Fruit fly (Drosophila melanogaster) whole organism, pupa: ENCODE results near the gene lush.

Experiments
- CG10348 ChIP-seq: fragments of 200-800 bp; sonication (Bioruptor generic); IDR thresholded peaks from 2 replicates; pipeline ENCODE4 v1.3.6; 2022; ENCODE audit warnings: missing biosample characterization, missing genetic modification characterization
- CG12605 ChIP-seq: fragments of 200-800 bp; sonication (Bioruptor generic); IDR thresholded peaks from 2 replicates; pipeline ENCODE4 v1.3.6; 2022; ENCODE audit warnings: missing biosample characterization, missing genetic modification characterization
- CG14655 ChIP-seq: fragments of 200-800 bp; sonication (Bioruptor generic); optimal IDR thresholded peaks from 3 replicates; lab custom pipeline; 2017; ENCODE audit warnings: mild to moderate bottlenecking, missing biosample characterization, missing genetic modification reagents, missing genetic modification characterization
- CG17806 ChIP-seq: fragments of 200-800 bp; sonication (Bioruptor generic); optimal IDR thresholded peaks from 2 replicates; lab custom pipeline; 2018; ENCODE audit warnings: missing biosample characterization, mild to moderate bottlenecking, missing genetic modification characterization, moderate library complexity
- CG8159 ChIP-seq: fragments of 200-800 bp; sonication (Bioruptor generic); optimal IDR thresholded peaks from 3 replicates; lab custom pipeline; 2018; ENCODE audit warnings: missing biosample characterization, mild to moderate bottlenecking, missing genetic modification characterization, moderate library complexity
- CG8301 ChIP-seq: fragments of 200-800 bp; sonication (Bioruptor generic); optimal IDR thresholded peaks from 2 replicates; lab custom pipeline; 2018; ENCODE audit warnings: missing biosample characterization, mild to moderate bottlenecking, missing genetic modification characterization
- CG9948 ChIP-seq: fragments of 200-800 bp; sonication (Bioruptor generic); optimal IDR thresholded peaks from 2 replicates; lab custom pipeline; 2018; ENCODE audit warnings: missing biosample characterization, mild to moderate bottlenecking, missing genetic modification characterization, moderate library complexity
- EcR ChIP-seq: fragments of 200-800 bp; sonication (Bioruptor generic); optimal IDR thresholded peaks from 3 replicates; lab custom pipeline; 2019; ENCODE audit warnings: missing biosample characterization, missing genetic modification characterization, mild to moderate bottlenecking, moderate library complexity, missing genetic modification reagents
- Pif1A ChIP-seq: fragments of 200-800 bp; sonication (Bioruptor generic); optimal IDR thresholded peaks from 3 replicates; lab custom pipeline; 2016; ENCODE audit warnings: missing biosample characterization, missing genetic modification characterization
- Pif1B ChIP-seq: fragments of 200-800 bp; sonication (Bioruptor generic); optimal IDR thresholded peaks from 3 replicates; lab custom pipeline; 2016; ENCODE audit warnings: missing biosample characterization, missing genetic modification characterization
- rn ChIP-seq: fragments of 200-800 bp; sonication (Bioruptor generic); IDR thresholded peaks from 2 replicates; pipeline ENCODE4 v1.3.6; 2022; ENCODE audit warnings: missing biosample characterization, missing genetic modification characterization

- TF ChIP-seq Pif1B (GFP tag; lab: Kevin White, UChicago) (no peak), EcR (GFP tag; lab: Kevin White, UChicago) (no peak), CG9948 (tag; lab: Kevin White, UChicago) (no peak), rn (GFP tag; lab: Robert Waterston, UW) (no peak), CG8301 (tag; lab: Kevin White, UChicago) (no peak), CG17806 (tag; lab: Kevin White, UChicago) (no peak), CG14655 (GFP tag; lab: Kevin White, UChicago) (no peak), CG12605 (GFP tag; lab: Robert Waterston, UW) (no peak), CG10348 (no peak), Pif1A (GFP tag; lab: Kevin White, UChicago) (no peak), CG8159 (tag; lab: Kevin White, UChicago) (no peak)
Measured at dm6 chr3L:19580709-19581227, 25.1 kb downstream of the lush start.
